Fruit fly (Drosophila melanogaster) whole organism, adult: ENCODE results near the gene CG10068.

Experiments
- CG11617 ChIP-seq: fragments of 200-800 bp; sonication (Bioruptor generic); optimal IDR thresholded peaks from 2 replicates; lab custom pipeline; 2017; ENCODE audit warnings: mild to moderate bottlenecking, missing biosample characterization, missing genetic modification reagents, missing genetic modification characterization
- CG12768 ChIP-seq: fragments of 200-800 bp; sonication (Bioruptor generic); optimal IDR thresholded peaks from 2 replicates; lab custom pipeline; 2017; ENCODE audit warnings: missing biosample characterization, missing genetic modification characterization, mild to moderate bottlenecking, moderate library complexity, missing genetic modification reagents
- CG14711 ChIP-seq: fragments of 200-800 bp; sonication (Bioruptor generic); optimal IDR thresholded peaks from 2 replicates; lab custom pipeline; 2018; ENCODE audit warnings: missing biosample characterization, mild to moderate bottlenecking, missing genetic modification characterization, moderate library complexity
- CG1620 ChIP-seq: fragments of 200-800 bp; sonication (Bioruptor generic); optimal IDR thresholded peaks from 2 replicates; lab custom pipeline; 2016; ENCODE audit warnings: missing biosample characterization, missing genetic modification characterization
- CG33017 ChIP-seq: fragments of 200-800 bp; sonication (Bioruptor generic); optimal IDR thresholded peaks from 2 replicates; lab custom pipeline; 2018; ENCODE audit warnings: missing biosample characterization, mild to moderate bottlenecking, missing genetic modification characterization, moderate library complexity
- CG5204 ChIP-seq: fragments of 200-800 bp; sonication (Bioruptor generic); optimal IDR thresholded peaks from 2 replicates; lab custom pipeline; 2016; ENCODE audit warnings: missing biosample characterization, missing genetic modification characterization
- CG7045 ChIP-seq: fragments of 200-800 bp; sonication (Bioruptor generic); optimal IDR thresholded peaks from 2 replicates; lab custom pipeline; 2017; ENCODE audit warnings: missing biosample characterization, mild to moderate bottlenecking, missing genetic modification characterization
- CG7101 ChIP-seq: fragments of 200-800 bp; sonication (Bioruptor generic); optimal IDR thresholded peaks from 2 replicates; lab custom pipeline; 2018; ENCODE audit warnings: missing biosample characterization, mild to moderate bottlenecking, missing genetic modification characterization, moderate library complexity
- Clk ChIP-seq: fragments of 200-800 bp; sonication (Bioruptor generic); optimal IDR thresholded peaks from 2 replicates; lab custom pipeline; 2017; ENCODE audit warnings: missing biosample characterization, missing genetic modification characterization
- Crg-1 ChIP-seq: fragments of 200-800 bp; sonication (Bioruptor generic); optimal IDR thresholded peaks from 2 replicates; lab custom pipeline; 2016; ENCODE audit warnings: missing biosample characterization, missing genetic modification characterization
- Hr96 ChIP-seq: fragments of 200-800 bp; sonication (Bioruptor generic); optimal IDR thresholded peaks from 2 replicates; lab custom pipeline; 2016; ENCODE audit warnings: missing biosample characterization, missing genetic modification characterization
- Mnt ChIP-seq: fragments of 200-800 bp; sonication (Bioruptor generic); optimal IDR thresholded peaks from 2 replicates; lab custom pipeline; 2016; ENCODE audit warnings: missing biosample characterization, mild to moderate bottlenecking, missing genetic modification characterization
- bab1 ChIP-seq: fragments of 200-800 bp; sonication (Bioruptor generic); optimal IDR thresholded peaks from 3 replicates; lab custom pipeline; 2019; ENCODE audit warnings: missing biosample characterization, mild to moderate bottlenecking, missing genetic modification characterization, moderate library complexity
- cic ChIP-seq: fragments of 200-800 bp; sonication (Bioruptor generic); optimal IDR thresholded peaks from 2 replicates; lab custom pipeline; 2017; ENCODE audit warnings: missing biosample characterization, mild to moderate bottlenecking, missing genetic modification characterization, moderate library complexity
- cnc ChIP-seq, 2 experiments: fragments of >200 bp; optimal IDR thresholded peaks; 2 replicates each; lab custom pipeline; 2017
- kay ChIP-seq: fragments of 200-800 bp; sonication (Bioruptor generic); peaks from one replicate; lab custom pipeline; 2016; ENCODE audit warnings: missing biosample characterization, missing genetic modification characterization, borderline replicate concordance
- ovo ChIP-seq: fragments of 200-800 bp; sonication (Bioruptor generic); optimal IDR thresholded peaks from 2 replicates; lab custom pipeline; 2016; ENCODE audit warnings: missing biosample characterization, missing genetic modification characterization
- pad ChIP-seq: fragments of 200-800 bp; sonication (Bioruptor generic); optimal IDR thresholded peaks from 3 replicates; lab custom pipeline; 2017; ENCODE audit warnings: missing biosample characterization, missing genetic modification characterization, mild to moderate bottlenecking, moderate library complexity, missing genetic modification reagents
- tj ChIP-seq: fragments of 200-800 bp; sonication (Bioruptor generic); optimal IDR thresholded peaks from 3 replicates; lab custom pipeline; 2017; ENCODE audit warnings: missing biosample characterization, mild to moderate bottlenecking, missing genetic modification characterization, moderate library complexity
- toe ChIP-seq: fragments of 200-800 bp; sonication (Bioruptor generic); optimal IDR thresholded peaks from 2 replicates; lab custom pipeline; 2016; ENCODE audit warnings: missing biosample characterization, missing genetic modification characterization

Gene CG10068

dm6 chr3R:7142580-7142979 lies 14.8 kb upstream of the CG10068 start:
- TF ChIP-seq CG33017 (tag; lab: Kevin White, UChicago) (no peak), CG1620 (GFP tag; lab: Kevin White, UChicago) (no peak)

DNA sequence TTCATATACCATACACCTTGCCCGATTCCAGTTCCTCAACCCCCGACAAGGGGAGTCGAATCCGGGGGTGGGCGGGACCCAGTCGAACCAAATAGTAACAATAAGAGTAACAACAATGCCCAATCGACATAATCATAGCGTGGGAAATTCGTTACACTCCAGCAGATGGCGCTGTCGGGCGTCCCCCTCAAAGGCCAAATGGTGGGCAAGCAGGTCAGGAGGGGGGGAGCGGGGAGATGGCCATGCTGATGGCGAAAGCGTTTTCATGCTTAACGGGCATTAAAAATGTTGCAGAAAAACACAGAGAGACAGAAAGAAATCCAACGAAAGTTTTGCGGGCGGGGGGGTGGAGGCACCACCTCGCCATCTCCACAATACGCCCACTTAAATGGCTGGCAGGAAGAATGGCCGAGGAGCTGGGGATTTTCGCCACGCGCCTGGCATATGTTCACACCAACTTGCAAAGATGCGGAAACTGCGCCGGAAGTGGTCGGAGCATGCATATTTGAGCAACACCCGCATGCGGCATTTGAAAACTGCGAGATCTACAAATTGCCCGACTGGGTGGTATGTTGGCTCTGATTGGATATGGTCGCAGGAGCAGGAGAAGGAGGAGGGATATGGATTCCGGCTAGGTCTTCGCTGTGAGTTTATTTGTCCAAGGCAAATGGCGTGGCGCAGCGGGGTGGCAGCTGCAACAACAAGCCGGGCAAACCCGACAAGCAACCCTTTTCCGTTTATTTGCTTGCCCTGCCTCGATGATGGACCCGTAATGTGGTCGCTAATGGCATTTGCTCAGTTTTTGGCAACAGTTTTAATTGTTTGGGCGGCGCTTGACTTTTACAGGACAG lies 11.6 kb upstream of the CG10068 start:
- TF ChIP-seq CG1620 (GFP tag; lab: Kevin White, UChicago) = no peak
- TF ChIP-seq CG7045 (GFP tag; lab: Kevin White, UChicago) = no peak
- TF ChIP-seq toe (GFP tag; lab: Kevin White, UChicago) = no peak
- no peak for TF ChIP-seq CG33017 (tag; lab: Kevin White, UChicago)
- TF ChIP-seq CG11617 (GFP tag; lab: Kevin White, UChicago) = no peak
- TF ChIP-seq cnc (optimal IDR thresholded peaks at IDR 0.05; lab: Kevin White, UChicago) = no peak
- TF ChIP-seq Clk (GFP tag; lab: Kevin White, UChicago) = no peak
- no peak for TF ChIP-seq Mnt (GFP tag; lab: Kevin White, UChicago)
- TF ChIP-seq Crg-1 (GFP tag; lab: Kevin White, UChicago) = no peak
- no peak for TF ChIP-seq ovo
- no peak for TF ChIP-seq CG14711 (tag; lab: Kevin White, UChicago)
- TF ChIP-seq tj (GFP tag; lab: Kevin White, UChicago) = no peak
- TF ChIP-seq CG7101 (tag; lab: Kevin White, UChicago) = no peak
- no peak for TF ChIP-seq kay (GFP tag; lab: Kevin White, UChicago)
- TF ChIP-seq pad (GFP tag; lab: Kevin White, UChicago) = no peak
- TF ChIP-seq CG12768 (GFP tag; lab: Kevin White, UChicago) = no peak
- TF ChIP-seq Hr96 (GFP tag; lab: Kevin White, UChicago) = no peak
- TF ChIP-seq CG5204 = no peak

- TF ChIP-seq cnc (optimal IDR thresholded peaks at IDR 0.05; lab: Kevin White, UChicago) (no peak), Clk (GFP tag; lab: Kevin White, UChicago) (no peak), cic (GFP tag; lab: Kevin White, UChicago) (no peak), CG5204 (no peak), pad (GFP tag; lab: Kevin White, UChicago) (no peak), Hr96 (GFP tag; lab: Kevin White, UChicago) (no peak)
Measured at dm6 chr3R:7138058-7138457, 10.2 kb upstream of the CG10068 start.

DNA sequence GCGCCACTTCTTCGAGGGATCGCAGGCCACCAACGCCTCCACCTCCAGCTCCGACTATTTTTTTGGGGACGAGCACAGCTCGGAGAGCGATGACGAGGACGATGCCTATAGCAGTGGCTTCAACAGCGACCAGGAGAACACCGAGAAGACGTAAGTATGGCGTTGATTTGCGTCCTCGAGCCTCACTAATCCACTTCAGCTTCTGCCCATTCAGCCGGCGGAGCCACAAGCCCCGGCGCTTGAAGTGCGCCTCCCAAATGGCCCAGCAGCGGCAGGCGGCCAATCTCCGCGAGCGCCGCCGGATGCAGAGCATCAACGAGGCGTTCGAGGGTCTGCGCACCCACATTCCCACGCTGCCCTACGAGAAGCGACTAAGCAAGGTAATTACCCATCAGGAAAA lies 9.4 kb upstream of the CG10068 start:
- no peak for TF ChIP-seq Hr96 (GFP tag; lab: Kevin White, UChicago)
- TF ChIP-seq kay (GFP tag; lab: Kevin White, UChicago) = no peak
- TF ChIP-seq CG1620 (GFP tag; lab: Kevin White, UChicago) = no peak
- TF ChIP-seq tj (GFP tag; lab: Kevin White, UChicago) = no peak
- no peak for TF ChIP-seq CG5204
- no peak for TF ChIP-seq Clk (GFP tag; lab: Kevin White, UChicago)
- no peak for TF ChIP-seq bab1 (GFP tag; lab: Kevin White, UChicago)
- TF ChIP-seq pad (GFP tag; lab: Kevin White, UChicago) = no peak

DNA sequence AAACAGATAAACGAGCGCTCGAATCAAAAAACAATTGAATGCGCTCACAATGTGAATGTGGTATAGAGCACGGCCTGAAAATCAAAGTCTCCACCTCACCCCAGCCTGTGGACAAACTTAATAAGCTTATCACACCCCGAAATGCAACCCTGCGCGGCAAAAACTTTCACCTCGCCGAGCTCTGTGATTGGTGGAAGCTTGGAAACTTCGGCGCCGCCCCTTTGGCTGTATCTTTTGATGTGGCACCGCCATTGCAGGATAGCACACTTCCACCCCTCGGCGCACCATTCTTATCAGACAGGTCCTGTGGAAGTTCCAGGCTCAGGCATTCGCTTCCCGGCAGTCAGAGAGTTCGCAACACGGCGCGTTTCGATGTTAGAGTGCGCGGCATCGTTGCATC lies 8.1 kb upstream of the CG10068 start, which contains the start of gene Fer1:
Gene Fer1, plus strand, starts transcription at position 326 of the 400 bp plus-strand sequence.
- no peak for TF ChIP-seq cnc (optimal IDR thresholded peaks at IDR 0.05; lab: Kevin White, UChicago)
- no peak for TF ChIP-seq ovo
- TF ChIP-seq tj (GFP tag; lab: Kevin White, UChicago) = no peak
- no peak for TF ChIP-seq Crg-1 (GFP tag; lab: Kevin White, UChicago)
- no peak for TF ChIP-seq CG11617 (GFP tag; lab: Kevin White, UChicago)

DNA sequence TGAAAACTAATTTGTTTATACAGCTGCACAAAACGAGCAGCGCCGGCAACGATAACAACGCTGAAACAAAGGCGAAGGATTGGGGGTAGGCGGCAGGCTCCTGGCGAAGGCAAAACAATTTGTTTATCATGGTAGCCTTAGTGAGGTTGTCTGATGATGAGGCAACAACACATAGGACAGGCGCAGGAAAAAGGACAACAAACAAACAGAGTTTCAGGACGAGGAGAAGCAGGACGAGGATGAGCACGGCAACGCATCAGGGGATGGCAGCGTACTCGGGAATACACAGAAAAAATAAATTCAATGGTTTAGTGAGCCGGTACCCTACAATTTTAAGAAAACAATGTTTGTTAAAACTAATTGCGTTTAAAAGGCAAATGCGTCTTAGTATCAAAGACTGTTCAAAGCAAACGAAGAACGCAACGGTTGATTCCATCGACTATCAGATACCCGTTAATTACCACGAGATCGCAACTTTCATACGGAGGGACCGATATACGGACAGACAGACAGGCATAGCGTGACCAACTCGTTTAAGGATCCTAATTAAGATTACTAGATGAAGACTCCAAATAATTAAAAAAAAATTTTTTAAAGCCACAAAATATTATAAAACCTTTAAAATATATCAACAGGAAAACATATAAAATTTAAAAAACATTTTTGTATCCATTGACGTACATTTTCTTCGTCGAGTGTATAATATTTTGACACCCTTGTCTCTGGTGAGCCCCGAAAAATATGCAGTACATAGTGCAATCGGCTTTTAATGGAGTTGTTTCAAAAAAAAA lies 7.1 kb upstream of the CG10068 start:
- TF ChIP-seq tj (GFP tag; lab: Kevin White, UChicago) (no peak), CG11617 (GFP tag; lab: Kevin White, UChicago) (no peak)

- TF ChIP-seq CG5204 (no peak), Hr96 (GFP tag; lab: Kevin White, UChicago) (no peak), CG11617 (GFP tag; lab: Kevin White, UChicago) (no peak), ovo (no peak), CG7101 (tag; lab: Kevin White, UChicago) (no peak), CG1620 (GFP tag; lab: Kevin White, UChicago) (no peak)
Measured at dm6 chr3R:7131260-7131659, 3.4 kb upstream of the CG10068 start, which contains the start of gene CG31493. Gene CG31493, plus strand, starts transcription at chr3R:7131560.
